Fruit fly (Drosophila melanogaster) whole organism, embryonic: ENCODE data around the gene CG17300.
A peak's percentile ranks its signal among the peaks of the same experiment; 100 is the strongest.

Experiments used
- Blimp-1 ChIP-seq: fragments of 200-800 bp; sonication (Bioruptor generic); optimal IDR thresholded peaks from 3 replicates; lab custom pipeline; 2018; ENCODE audit warnings: missing biosample characterization, missing genetic modification characterization, mild to moderate bottlenecking, moderate library complexity, missing genetic modification reagents
- CG1024 ChIP-seq: fragments of 200-800 bp; sonication (Bioruptor generic); IDR thresholded peaks from 2 replicates; pipeline ENCODE4 v1.3.6; 2022; ENCODE audit warnings: missing biosample characterization, missing genetic modification characterization
- CG10321 ChIP-seq: fragments of 200-800 bp; sonication (Bioruptor generic); IDR thresholded peaks from 2 replicates; pipeline ENCODE4 v1.3.6; 2022; ENCODE audit warnings: missing biosample characterization, missing genetic modification characterization
- CG10979 ChIP-seq: fragments of 200-800 bp; sonication (Bioruptor generic); optimal IDR thresholded peaks from 2 replicates; lab custom pipeline; 2018; ENCODE audit warnings: missing biosample characterization, mild to moderate bottlenecking, missing genetic modification characterization, moderate library complexity
- CG12071 ChIP-seq: fragments of 200-800 bp; sonication (Bioruptor generic); optimal IDR thresholded peaks from 3 replicates; lab custom pipeline; 2018; ENCODE audit warnings: missing biosample characterization, mild to moderate bottlenecking, missing genetic modification characterization
- CG18262 ChIP-seq: fragments of 200-800 bp; optimal IDR thresholded peaks from 3 replicates; lab custom pipeline; 2019; ENCODE audit warnings: missing biosample characterization, mild to moderate bottlenecking, missing genetic modification characterization, moderate library complexity
- CG1832 ChIP-seq: fragments of 200-800 bp; sonication (Bioruptor generic); optimal IDR thresholded peaks from 2 replicates; lab custom pipeline; 2017; ENCODE audit warnings: missing biosample characterization, mild to moderate bottlenecking, missing genetic modification characterization, inconsistent platforms
- CG2199 ChIP-seq: fragments of 200-800 bp; sonication (Bioruptor generic); IDR thresholded peaks from 3 replicates; pipeline ENCODE4 v1.3.6; 2022; ENCODE audit warnings: missing biosample characterization, missing genetic modification characterization
- CG2712 ChIP-seq: fragments of 200-800 bp; optimal IDR thresholded peaks from 3 replicates; lab custom pipeline; 2019; ENCODE audit warnings: missing biosample characterization, mild to moderate bottlenecking, missing genetic modification characterization, moderate library complexity
- CG34224 ChIP-seq: fragments of 200-800 bp; sonication (Bioruptor generic); IDR thresholded peaks from 3 replicates; pipeline ENCODE4 v1.3.6; 2022; ENCODE audit warnings: missing biosample characterization, missing genetic modification characterization; ENCODE audit not compliant: partially characterized antibody
- CG6791 ChIP-seq: fragments of 200-800 bp; sonication (Bioruptor generic); IDR thresholded peaks from 3 replicates; pipeline ENCODE4 v1.3.6; 2022; ENCODE audit warnings: missing biosample characterization, missing genetic modification characterization; ENCODE audit not compliant: partially characterized antibody
- CG6813 ChIP-seq: fragments of 200-800 bp; sonication (Bioruptor generic); optimal IDR thresholded peaks from 2 replicates; lab custom pipeline; 2017; ENCODE audit warnings: missing biosample characterization, missing genetic modification characterization, mild to moderate bottlenecking, moderate library complexity, missing genetic modification reagents
- CG8290 ChIP-seq, 3 experiments: fragments of 200-800 bp; sonication (Bioruptor generic); optimal IDR thresholded peaks; 2 replicates each; lab custom pipeline; 2016 to 2019; ENCODE audit warnings: missing biosample characterization in 3 of 3, missing genetic modification characterization in 3 of 3, mild to moderate bottlenecking in 2 of 3, moderate library complexity in 1 of 3
- CG8388 ChIP-seq: fragments of 200-800 bp; sonication (Bioruptor generic); optimal IDR thresholded peaks from 2 replicates; lab custom pipeline; 2019; ENCODE audit warnings: missing biosample characterization, mild to moderate bottlenecking, missing genetic modification characterization, moderate library complexity
- Drgx ChIP-seq: fragments of 200-800 bp; sonication (Bioruptor generic); IDR thresholded peaks from 2 replicates; pipeline ENCODE4 v1.3.6; 2022; ENCODE audit warnings: missing biosample characterization, missing genetic modification characterization
- HLH54F ChIP-seq: fragments of 200-800 bp; sonication (Bioruptor generic); optimal IDR thresholded peaks from 3 replicates; lab custom pipeline; 2016; ENCODE audit warnings: missing biosample characterization, missing genetic modification characterization
- Oaz ChIP-seq: fragments of 200-800 bp; sonication (Bioruptor generic); IDR thresholded peaks from 2 replicates; pipeline ENCODE4 v1.3.6; 2022; ENCODE audit warnings: missing biosample characterization, missing genetic modification characterization
- Sox102F ChIP-seq: fragments of 200-800 bp; sonication (Bioruptor generic); optimal IDR thresholded peaks from 2 replicates; lab custom pipeline; 2018; ENCODE audit warnings: missing biosample characterization, mild to moderate bottlenecking, missing genetic modification characterization, moderate library complexity
- Sry-δ ChIP-seq: fragments of 200-800 bp; sonication (Bioruptor generic); optimal IDR thresholded peaks from 2 replicates; lab custom pipeline; 2016; ENCODE audit warnings: missing biosample characterization, missing genetic modification characterization
- Stat92E ChIP-seq, 3 experiments: fragments of >200 bp in 2 of 3; fragments of 200-800 bp in 1 of 3; sonication (Bioruptor generic) in 1 of 3; optimal IDR thresholded peaks; 2 replicates each; lab custom pipeline; 2017 to 2019; ENCODE audit warnings: missing biosample characterization in 3 of 3, missing genetic modification characterization in 3 of 3, mild to moderate bottlenecking in 1 of 3, moderate library complexity in 1 of 3
- Xrp1 ChIP-seq: fragments of 200-800 bp; sonication (Bioruptor generic); IDR thresholded peaks from 2 replicates; pipeline ENCODE4 v1.3.6; 2022; ENCODE audit warnings: missing biosample characterization, missing genetic modification characterization
- YL-1 ChIP-seq: fragments of 200-800 bp; sonication (Bioruptor generic); optimal IDR thresholded peaks from 3 replicates; lab custom pipeline; 2017; ENCODE audit warnings: missing biosample characterization, mild to moderate bottlenecking, missing genetic modification characterization
- bsh ChIP-seq, 2 experiments: fragments of 200-800 bp; sonication (Bioruptor generic); optimal IDR thresholded peaks; 2 replicates each; lab custom pipeline; 2017 to 2018; ENCODE audit warnings: mild to moderate bottlenecking in 2 of 2, missing biosample characterization in 2 of 2, missing genetic modification characterization in 2 of 2, moderate library complexity in 1 of 2
- chm ChIP-seq: fragments of 200-800 bp; sonication (Bioruptor generic); IDR thresholded peaks from 2 replicates; pipeline ENCODE4 v1.3.6; 2022; ENCODE audit warnings: missing biosample characterization, missing genetic modification characterization
- dati ChIP-seq: fragments of 200-800 bp; sonication (Bioruptor generic); IDR thresholded peaks from 2 replicates; pipeline ENCODE4 v1.3.6; 2022; ENCODE audit warnings: missing biosample characterization, missing genetic modification characterization
- gem ChIP-seq: fragments of 200-800 bp; sonication (Bioruptor generic); optimal IDR thresholded peaks from 2 replicates; lab custom pipeline; 2019; ENCODE audit warnings: missing biosample characterization, mild to moderate bottlenecking, missing genetic modification characterization, moderate library complexity
- grn ChIP-seq: fragments of 200-800 bp; sonication (Bioruptor generic); optimal IDR thresholded peaks from 3 replicates; lab custom pipeline; 2017; ENCODE audit warnings: missing biosample characterization, missing genetic modification characterization
- kni ChIP-seq: fragments of 200-800 bp; sonication (Bioruptor generic); optimal IDR thresholded peaks from 3 replicates; lab custom pipeline; 2017; ENCODE audit warnings: mild to moderate bottlenecking, missing biosample characterization, missing genetic modification reagents, missing genetic modification characterization
- lilli ChIP-seq: fragments of 200-800 bp; sonication (Bioruptor generic); optimal IDR thresholded peaks from 3 replicates; lab custom pipeline; 2016; ENCODE audit warnings: missing biosample characterization, missing genetic modification characterization
- nom ChIP-seq: fragments of 200-800 bp; sonication (Bioruptor generic); optimal IDR thresholded peaks from 2 replicates; lab custom pipeline; 2017; ENCODE audit warnings: missing biosample characterization, missing genetic modification characterization, mild to moderate bottlenecking, moderate library complexity, missing genetic modification reagents
- phol ChIP-seq: fragments of 200-800 bp; sonication (Bioruptor generic); optimal IDR thresholded peaks from 3 replicates; lab custom pipeline; 2018; ENCODE audit warnings: missing biosample characterization, mild to moderate bottlenecking, missing genetic modification characterization, moderate library complexity
- scrt ChIP-seq: fragments of 200-800 bp; sonication (Bioruptor generic); optimal IDR thresholded peaks from 2 replicates; lab custom pipeline; 2018; ENCODE audit warnings: missing biosample characterization, mild to moderate bottlenecking, missing genetic modification characterization, moderate library complexity
- tll ChIP-seq, 2 experiments: fragments of 200-800 bp in 1 of 2; fragments of >200 bp in 1 of 2; sonication (Bioruptor generic) in 1 of 2; optimal IDR thresholded peaks; 2 replicates each; lab custom pipeline; 2017 to 2019; ENCODE audit warnings: missing biosample characterization in 2 of 2, missing genetic modification characterization in 2 of 2, mild to moderate bottlenecking in 1 of 2, moderate library complexity in 1 of 2

Gene CG17300

dm6 chr3L:13111422-13111821 lies 24.3 kb upstream of the CG17300 start:
- peak; percentile 59; the same call in 1 of the 3 replicates for TF ChIP-seq CG2199
- TF ChIP-seq CG8290 (GFP tag; optimal IDR thresholded peaks at IDR 0.05; lab: Kevin White, UChicago), result no peak
- no peak for TF ChIP-seq CG8290 (tag; optimal IDR thresholded peaks at IDR 0.05; lab: Kevin White, UChicago)
- peak; percentile 45 for TF ChIP-seq kni
- TF ChIP-seq tll (GFP tag; optimal IDR thresholded peaks at IDR 0.05; lab: Kevin White, UChicago), result peak in 1 of 2 experiments; percentile 90
- no peak for TF ChIP-seq HLH54F (GFP tag; lab: Kevin White, UChicago)

- TF ChIP-seq Xrp1, result 0 out of 2 replicates have a peak, but pooled peaks have one; percentile 7
- no peak for TF ChIP-seq Sox102F (GFP tag; lab: Kevin White, UChicago)
- no peak for TF ChIP-seq dati (GFP tag; lab: Robert Waterston, UW)
- no peak for TF ChIP-seq CG10321 (GFP tag; lab: Robert Waterston, UW)
- no peak for TF ChIP-seq CG6813 (GFP tag; lab: Kevin White, UChicago)
- no peak for TF ChIP-seq CG1024 (GFP tag; lab: Robert Waterston, UW)
- TF ChIP-seq CG18262 (tag; lab: Kevin White, UChicago), result peak; percentile 5
- no peak for TF ChIP-seq lilli (GFP tag; lab: Kevin White, UChicago)
- no peak for TF ChIP-seq CG12071 (GFP tag; lab: Kevin White, UChicago)
- peak in 1 of 2 experiments; percentile 61 for TF ChIP-seq bsh (GFP tag; optimal IDR thresholded peaks at IDR 0.05; lab: Kevin White, UChicago)
- TF ChIP-seq CG1832 (GFP tag; lab: Kevin White, UChicago), result no peak
- no peak for TF ChIP-seq chm (GFP tag; lab: Robert Waterston, UW)
- no peak for TF ChIP-seq Sry-δ (GFP tag; lab: Kevin White, UChicago)
- no peak for TF ChIP-seq Oaz
- peak; percentile 25 for TF ChIP-seq CG10979 (tag; lab: Kevin White, UChicago)
- no peak for TF ChIP-seq scrt (GFP tag; lab: Kevin White, UChicago)
- peak; percentile 58; the same call in 1 of the 2 replicates for TF ChIP-seq Drgx
- TF ChIP-seq CG8388 (GFP tag; lab: Kevin White, UChicago), result no peak
- peak; percentile 71 for TF ChIP-seq nom
- TF ChIP-seq CG34224, result no peak
- TF ChIP-seq CG6791 (GFP tag; lab: Robert Waterston, UW), result no peak
- TF ChIP-seq YL-1, result no peak
- peak; percentile 31 for TF ChIP-seq gem (tag; lab: Kevin White, UChicago)
- peak; percentile 12 for TF ChIP-seq phol (tag; lab: Kevin White, UChicago)
- TF ChIP-seq CG2712 (tag; lab: Kevin White, UChicago), result peak; percentile 22
These were observed 22.3 kb upstream of the CG17300 start for dm6 chr3L:13109362-13109761.

- TF ChIP-seq CG34224 (no peak), Stat92E (GFP tag; optimal IDR thresholded peaks at IDR 0.05; lab: Kevin White, UChicago) (peak in 1 of 3 experiments; percentile 97), CG2199 (0 out of 3 replicates have a peak, but pooled peaks have one; percentile 41), Blimp-1 (GFP tag; lab: Kevin White, UChicago) (peak; percentile 69), grn (GFP tag; lab: Kevin White, UChicago) (peak; percentile 78)
- TF ChIP-seq, all 482 proteins: peak for 4
These were observed 21.3 kb upstream of the CG17300 start for dm6 chr3L:13108354-13108882.
